Worm (Caenorhabditis elegans) whole organism, young adult: Measurements from ENCODE around the gene ufd-2.

ENCODE experiments used
- F23B12.7 ChIP-seq: sonication (generic microtip); optimal IDR thresholded peaks from 2 replicates; lab custom pipeline; 2017; ENCODE audit warnings: missing genetic modification characterization, mild to moderate bottlenecking, missing compliant biosample characterization, antibody characterized with exemption, moderate library complexity; ENCODE audit not compliant: insufficient read depth
- nfya-1 ChIP-seq: sonication (generic microtip); optimal IDR thresholded peaks from 2 replicates; lab custom pipeline; 2017; ENCODE audit warnings: antibody characterized with exemption, missing compliant biosample characterization, missing genetic modification characterization, borderline replicate concordance; ENCODE audit not compliant: insufficient read depth
- tlf-1 ChIP-seq: fragments of 200-800 bp; sonication (Bioruptor generic); optimal IDR thresholded peaks from 2 replicates; lab custom pipeline; 2018; ENCODE audit warnings: mild to moderate bottlenecking, missing genetic modification characterization, missing compliant biosample characterization
- unc-62 ChIP-seq: fragments of 150-350 bp; optimal IDR thresholded peaks from 2 replicates; lab custom pipeline; 2014; ENCODE audit warnings: missing biosample characterization, missing genetic modification reagents, missing genetic modification characterization

ce11 chrII:8022461-8022860 lies 40.1 kb upstream of the ufd-2 start, which contains the start of gene hda-2:
- no peak for TF ChIP-seq F23B12.7 (tag; lab: Kevin White, UChicago)
- no peak for TF ChIP-seq tlf-1
- TF ChIP-seq unc-62 (GFP tag; lab: Kevin White, UChicago), result no peak
- no peak for TF ChIP-seq nfya-1 (tag; lab: Kevin White, UChicago)
